Fruit fly (Drosophila melanogaster) whole organism, embryonic: ENCODE data around the gene Sec24CD.

Source experiments
- Awh ChIP-seq: fragments of 200-800 bp; sonication (Bioruptor generic); IDR thresholded peaks from 2 replicates; pipeline ENCODE4, ENCODE4 v1.3.6; 2022; ENCODE audit warnings: missing biosample characterization, missing genetic modification characterization
- BEAF-32 ChIP-seq: fragments of 200-800 bp; sonication (Bioruptor generic); optimal IDR thresholded peaks from 3 replicates; lab custom pipeline; 2017; ENCODE audit warnings: missing biosample characterization, missing genetic modification characterization, mild to moderate bottlenecking, moderate library complexity, missing genetic modification reagents
- Bteb2 ChIP-seq: fragments of 200-800 bp; sonication (Bioruptor generic); optimal IDR thresholded peaks from 2 replicates; lab custom pipeline; 2016; ENCODE audit warnings: missing biosample characterization, missing genetic modification characterization
- CG10147 ChIP-seq: fragments of 200-800 bp; sonication (Bioruptor generic); optimal IDR thresholded peaks from 2 replicates; lab custom pipeline; 2019; ENCODE audit warnings: missing biosample characterization, mild to moderate bottlenecking, missing genetic modification characterization, moderate library complexity
- CG11085 ChIP-seq: fragments of 200-800 bp; sonication (Bioruptor generic); IDR thresholded peaks from 2 replicates; pipeline ENCODE4 v1.3.6; 2022; ENCODE audit warnings: missing biosample characterization, missing genetic modification characterization
- CG11456 ChIP-seq: fragments of 200-800 bp; sonication (Bioruptor generic); IDR thresholded peaks from 3 replicates; pipeline ENCODE4 v1.3.6; 2022; ENCODE audit warnings: missing biosample characterization, missing genetic modification characterization
- CG12299 ChIP-seq: fragments of 200-800 bp; sonication (Bioruptor generic); optimal IDR thresholded peaks from 2 replicates; lab custom pipeline; 2018; ENCODE audit warnings: missing biosample characterization, mild to moderate bottlenecking, missing genetic modification characterization
- CG14965 ChIP-seq: fragments of 200-800 bp; sonication (Bioruptor generic); optimal IDR thresholded peaks from 2 replicates; lab custom pipeline; 2016; ENCODE audit warnings: missing biosample characterization, missing genetic modification characterization, borderline replicate concordance
- CG15696 ChIP-seq: fragments of 200-800 bp; sonication (Bioruptor generic); optimal IDR thresholded peaks from 2 replicates; lab custom pipeline; 2019; ENCODE audit warnings: missing biosample characterization, mild to moderate bottlenecking, missing genetic modification characterization, moderate library complexity
- CG2199 ChIP-seq: fragments of 200-800 bp; sonication (Bioruptor generic); IDR thresholded peaks from 3 replicates; pipeline ENCODE4 v1.3.6; 2022; ENCODE audit warnings: missing biosample characterization, missing genetic modification characterization
- CG2202 ChIP-seq: fragments of 200-800 bp; sonication (Bioruptor generic); optimal IDR thresholded peaks from 2 replicates; lab custom pipeline; 2018; ENCODE audit warnings: missing biosample characterization, mild to moderate bottlenecking, missing genetic modification characterization
- CG2875 ChIP-seq: fragments of 200-800 bp; sonication (Bioruptor generic); optimal IDR thresholded peaks from 2 replicates; lab custom pipeline; 2017; ENCODE audit warnings: missing biosample characterization, mild to moderate bottlenecking, missing genetic modification characterization, missing genetic modification reagents
- CG33213 ChIP-seq: fragments of 200-800 bp; sonication (Bioruptor generic); optimal IDR thresholded peaks from 3 replicates; lab custom pipeline; 2016; ENCODE audit warnings: missing biosample characterization, missing genetic modification characterization
- CG4730 ChIP-seq: fragments of 200-800 bp; sonication (Bioruptor generic); IDR thresholded peaks from 2 replicates; pipeline ENCODE4 v1.3.6; 2022; ENCODE audit warnings: missing biosample characterization, missing genetic modification characterization
- CG6683 ChIP-seq: fragments of 200-800 bp; sonication (Bioruptor generic); optimal IDR thresholded peaks from 2 replicates; lab custom pipeline; 2017; ENCODE audit warnings: missing biosample characterization, mild to moderate bottlenecking, missing genetic modification characterization, missing genetic modification reagents
- CG8290 ChIP-seq, 3 experiments: fragments of 200-800 bp; sonication (Bioruptor generic); optimal IDR thresholded peaks; 2 replicates each; lab custom pipeline; 2016 to 2019; ENCODE audit warnings: missing biosample characterization in 3 of 3, missing genetic modification characterization in 3 of 3, mild to moderate bottlenecking in 2 of 3, moderate library complexity in 1 of 3
- Dfd ChIP-seq, 2 experiments: fragments of >200 bp; optimal IDR thresholded peaks; 2 replicates each; lab custom pipeline; 2017; ENCODE audit warnings: missing biosample characterization in 2 of 2, missing genetic modification characterization in 2 of 2
- Drgx ChIP-seq: fragments of 200-800 bp; sonication (Bioruptor generic); IDR thresholded peaks from 2 replicates; pipeline ENCODE4 v1.3.6; 2022; ENCODE audit warnings: missing biosample characterization, missing genetic modification characterization
- Elba2 ChIP-seq: fragments of 200-800 bp; sonication (Bioruptor generic); optimal IDR thresholded peaks from 3 replicates; lab custom pipeline; 2016; ENCODE audit warnings: missing biosample characterization, missing genetic modification characterization
- Gug ChIP-seq: fragments of 200-800 bp; sonication (Bioruptor generic); IDR thresholded peaks from 4 replicates; pipeline ENCODE4 v1.3.6; 2022; ENCODE audit warnings: missing biosample characterization, missing genetic modification characterization
- HLH3B ChIP-seq: fragments of 200-800 bp; sonication (Bioruptor generic); IDR thresholded peaks from 2 replicates; pipeline ENCODE4 v1.3.6; 2022; ENCODE audit warnings: missing biosample characterization, missing genetic modification characterization
- Hsf ChIP-seq: fragments of 200-800 bp; sonication (Bioruptor generic); optimal IDR thresholded peaks from 3 replicates; lab custom pipeline; 2016; ENCODE audit warnings: missing biosample characterization, missing genetic modification characterization
- Lhr ChIP-seq: fragments of 200-800 bp; sonication (Bioruptor generic); optimal IDR thresholded peaks from 3 replicates; lab custom pipeline; 2017; ENCODE audit warnings: mild to moderate bottlenecking, missing biosample characterization, missing genetic modification reagents, missing genetic modification characterization
- Meics ChIP-seq: fragments of 200-800 bp; sonication (Bioruptor generic); optimal IDR thresholded peaks from 2 replicates; lab custom pipeline; 2017; ENCODE audit warnings: missing biosample characterization, mild to moderate bottlenecking, missing genetic modification characterization
- Mrtf ChIP-seq: fragments of 200-800 bp; sonication (Bioruptor generic); IDR thresholded peaks from 3 replicates; pipeline ENCODE4 v1.3.6; 2022; ENCODE audit warnings: missing biosample characterization, missing genetic modification characterization
- Pdp1 ChIP-seq, 2 experiments: fragments of 200-800 bp; sonication (Bioruptor generic); optimal IDR thresholded peaks; 3 replicates each; lab custom pipeline; 2016; ENCODE audit warnings: missing biosample characterization in 2 of 2, missing genetic modification characterization in 2 of 2, mild to moderate bottlenecking in 1 of 2, moderate library complexity in 1 of 2
- Poxn ChIP-seq: fragments of 200-800 bp; sonication (Bioruptor generic); IDR thresholded peaks from 2 replicates; pipeline ENCODE4 v1.3.6; 2022; ENCODE audit warnings: missing biosample characterization, missing genetic modification characterization
- Sox100B ChIP-seq: fragments of 200-800 bp; sonication (Bioruptor generic); optimal IDR thresholded peaks from 3 replicates; lab custom pipeline; 2018; ENCODE audit warnings: missing biosample characterization, mild to moderate bottlenecking, missing genetic modification characterization
- Sry-β ChIP-seq: fragments of 200-800 bp; sonication (Bioruptor generic); optimal IDR thresholded peaks from 2 replicates; lab custom pipeline; 2018; ENCODE audit warnings: missing biosample characterization, mild to moderate bottlenecking, missing genetic modification characterization, moderate library complexity
- bowl ChIP-seq: fragments of 200-800 bp; sonication (Bioruptor generic); IDR thresholded peaks from 2 replicates; pipeline ENCODE4 v1.3.6; 2022; ENCODE audit warnings: missing biosample characterization, missing genetic modification characterization
- bsh ChIP-seq, 2 experiments: fragments of 200-800 bp; sonication (Bioruptor generic); optimal IDR thresholded peaks; 2 replicates each; lab custom pipeline; 2017 to 2018; ENCODE audit warnings: mild to moderate bottlenecking in 2 of 2, missing biosample characterization in 2 of 2, missing genetic modification characterization in 2 of 2, moderate library complexity in 1 of 2
- dpn ChIP-seq, 2 experiments: fragments of 200-800 bp; sonication (Bioruptor generic); optimal IDR thresholded peaks; 3 replicates each; lab custom pipeline; 2016; ENCODE audit warnings: missing biosample characterization in 2 of 2, missing genetic modification characterization in 2 of 2
- emc ChIP-seq: fragments of 200-800 bp; sonication (Bioruptor generic); optimal IDR thresholded peaks from 2 replicates; lab custom pipeline; 2016; ENCODE audit warnings: missing biosample characterization, missing genetic modification characterization
- eve ChIP-seq, 2 experiments: fragments of >200 bp; optimal IDR thresholded peaks; 2 replicates each; lab custom pipeline; 2017; ENCODE audit warnings: missing biosample characterization in 2 of 2, missing genetic modification characterization in 2 of 2
- gem ChIP-seq: fragments of 200-800 bp; sonication (Bioruptor generic); optimal IDR thresholded peaks from 2 replicates; lab custom pipeline; 2019; ENCODE audit warnings: missing biosample characterization, mild to moderate bottlenecking, missing genetic modification characterization, moderate library complexity
- gfzf ChIP-seq: fragments of 200-800 bp; sonication (Bioruptor generic); optimal IDR thresholded peaks from 2 replicates; lab custom pipeline; 2016; ENCODE audit warnings: missing biosample characterization, mild to moderate bottlenecking, missing genetic modification characterization, moderate library complexity
- gt ChIP-seq: fragments of 200-800 bp; sonication (Bioruptor generic); IDR thresholded peaks from 2 replicates; pipeline ENCODE4 v1.3.6; 2022; ENCODE audit warnings: missing biosample characterization, missing genetic modification characterization
- ind ChIP-seq: fragments of 200-800 bp; sonication (Bioruptor generic); optimal IDR thresholded peaks from 3 replicates; lab custom pipeline; 2016; ENCODE audit warnings: missing biosample characterization, missing genetic modification characterization
- nerfin-1 ChIP-seq: fragments of 200-800 bp; sonication (Bioruptor generic); optimal IDR thresholded peaks from 3 replicates; lab custom pipeline; 2019; ENCODE audit warnings: missing biosample characterization, mild to moderate bottlenecking, missing genetic modification characterization, moderate library complexity
- nom ChIP-seq: fragments of 200-800 bp; sonication (Bioruptor generic); optimal IDR thresholded peaks from 2 replicates; lab custom pipeline; 2017; ENCODE audit warnings: missing biosample characterization, missing genetic modification characterization, mild to moderate bottlenecking, moderate library complexity, missing genetic modification reagents
- pb ChIP-seq: fragments of 200-800 bp; sonication (Bioruptor generic); optimal IDR thresholded peaks from 3 replicates; lab custom pipeline; 2016; ENCODE audit warnings: missing biosample characterization, missing genetic modification characterization
- pzg ChIP-seq: fragments of 200-800 bp; sonication (Bioruptor generic); optimal IDR thresholded peaks from 3 replicates; lab custom pipeline; 2018; ENCODE audit warnings: missing biosample characterization, mild to moderate bottlenecking, missing genetic modification characterization, moderate library complexity
- repo ChIP-seq: fragments of 200-800 bp; sonication (Bioruptor generic); optimal IDR thresholded peaks from 2 replicates; lab custom pipeline; 2016; ENCODE audit warnings: missing biosample characterization, missing genetic modification characterization
- ro ChIP-seq: fragments of 200-800 bp; sonication (Bioruptor generic); IDR thresholded peaks from 2 replicates; pipeline ENCODE4 v1.3.6; 2022; ENCODE audit warnings: missing biosample characterization, missing genetic modification characterization
- sens ChIP-seq: fragments of 200-800 bp; sonication (Bioruptor generic); peaks from one replicate; lab custom pipeline; 2016; ENCODE audit warnings: missing biosample characterization, missing genetic modification characterization
- slbo ChIP-seq: fragments of 200-800 bp; sonication (Bioruptor generic); IDR thresholded peaks from 2 replicates; pipeline ENCODE4 v1.3.6; 2022; ENCODE audit warnings: missing biosample characterization, missing genetic modification characterization
- tio ChIP-seq: fragments of 200-800 bp; sonication (Bioruptor generic); optimal IDR thresholded peaks from 2 replicates; lab custom pipeline; 2017; ENCODE audit warnings: missing biosample characterization, missing genetic modification characterization, inconsistent platforms
- tna ChIP-seq: fragments of 200-800 bp; sonication (Bioruptor generic); IDR thresholded peaks from 2 replicates; pipeline ENCODE4 v1.3.6; 2022; ENCODE audit warnings: missing biosample characterization, missing genetic modification characterization; ENCODE audit not compliant: partially characterized antibody
- usp ChIP-seq: fragments of >200 bp; optimal IDR thresholded peaks from 2 replicates; lab custom pipeline; 2017; ENCODE audit warnings: missing biosample characterization, missing genetic modification characterization
- zfh1 ChIP-seq: fragments of 200-800 bp; sonication (Bioruptor generic); IDR thresholded peaks from 3 replicates; pipeline ENCODE4 v1.3.6; 2022; ENCODE audit warnings: missing biosample characterization, missing genetic modification characterization

The Sec24CD gene

dm6 chr2L:2228179-2228849, 8.3 kb downstream of the Sec24CD start (continued):
- TF ChIP-seq pb (no peak), Gug (GFP tag; lab: Robert Waterston, UW) (no peak), CG33213 (GFP tag; lab: Kevin White, UChicago) (no peak), Mrtf (GFP tag; lab: Robert Waterston, UW) (0 out of 3 replicates have a peak, but pooled peaks have one; percentile 26), tio (GFP tag; lab: Kevin White, UChicago) (no peak), bowl (no peak), CG14965 (GFP tag; lab: Kevin White, UChicago) (no peak), ro (GFP tag; lab: Robert Waterston, UW) (no peak), CG2875 (GFP tag; lab: Kevin White, UChicago) (no peak), sens (GFP tag; lab: Kevin White, UChicago) (peak; percentile 52), gfzf (GFP tag; lab: Kevin White, UChicago) (no peak), Poxn (GFP tag; lab: Robert Waterston, UW) (no peak), Drgx (0 out of 2 replicates have a peak, but pooled peaks have one; percentile 23), CG12299 (tag; lab: Kevin White, UChicago) (no peak), HLH3B (GFP tag; lab: Robert Waterston, UW) (no peak), gt (GFP tag; lab: Robert Waterston, UW) (no peak), gem (tag; lab: Kevin White, UChicago) (no peak), BEAF-32 (GFP tag; lab: Kevin White, UChicago) (no peak), Pdp1 (GFP tag; optimal IDR thresholded peaks at IDR 0.05; lab: Kevin White, UChicago) (peak in 1 of 2 experiments; percentile 84), Hsf (no peak), Meics (GFP tag; lab: Kevin White, UChicago) (no peak), CG10147 (no peak), Dfd (GFP tag; optimal IDR thresholded peaks at IDR 0.05; lab: Kevin White, UChicago) (no peak), bsh (GFP tag; optimal IDR thresholded peaks at IDR 0.05; lab: Kevin White, UChicago) (no peak), CG2199 (peak; percentile 32; the same call in 1 of the 3 replicates), emc (GFP tag; lab: Kevin White, UChicago) (no peak), CG8290 (GFP tag; optimal IDR thresholded peaks at IDR 0.05; lab: Kevin White, UChicago) (no peak), CG8290 (tag; optimal IDR thresholded peaks at IDR 0.05; lab: Kevin White, UChicago) (peak in 1 of 2 experiments; percentile 37), CG11456 (GFP tag; lab: Robert Waterston, UW) (no peak), ind (GFP tag; lab: Kevin White, UChicago) (no peak), dpn (GFP tag; optimal IDR thresholded peaks at IDR 0.05; lab: Kevin White, UChicago) (no peak), CG6683 (GFP tag; lab: Kevin White, UChicago) (no peak), Elba2 (GFP tag; lab: Kevin White, UChicago) (no peak), tna (GFP tag; lab: Robert Waterston, UW) (no peak), slbo (GFP tag; lab: Robert Waterston, UW) (no peak), CG11085 (GFP tag; lab: Robert Waterston, UW) (no peak), repo (GFP tag; lab: Kevin White, UChicago) (no peak), eve (GFP tag; optimal IDR thresholded peaks at IDR 0.05; lab: Kevin White, UChicago) (no peak), nerfin-1 (no peak), pzg (GFP tag; lab: Kevin White, UChicago) (no peak), Awh (GFP tag; lab: Robert Waterston, UW) (no peak), Sry-β (GFP tag; lab: Kevin White, UChicago) (no peak), Lhr (GFP tag; lab: Kevin White, UChicago) (no peak), Sox100B (GFP tag; lab: Kevin White, UChicago) (no peak), CG15696 (tag; lab: Kevin White, UChicago) (no peak), zfh1 (GFP tag; lab: Robert Waterston, UW) (0 out of 3 replicates have a peak, but pooled peaks have one; percentile 14), nom (no peak), CG2202 (no peak), usp (no peak), Bteb2 (GFP tag; lab: Kevin White, UChicago) (no peak), CG4730 (GFP tag; lab: Robert Waterston, UW) (no peak)
